Fruit fly (Drosophila melanogaster): ENCODE measurements around the gene CG7394.
"Not testable (repeated sequence)": the region's sequence is repeated elsewhere in the genome, so short reads cannot be mapped to it uniquely, and the experiment has no call there.

DNA sequence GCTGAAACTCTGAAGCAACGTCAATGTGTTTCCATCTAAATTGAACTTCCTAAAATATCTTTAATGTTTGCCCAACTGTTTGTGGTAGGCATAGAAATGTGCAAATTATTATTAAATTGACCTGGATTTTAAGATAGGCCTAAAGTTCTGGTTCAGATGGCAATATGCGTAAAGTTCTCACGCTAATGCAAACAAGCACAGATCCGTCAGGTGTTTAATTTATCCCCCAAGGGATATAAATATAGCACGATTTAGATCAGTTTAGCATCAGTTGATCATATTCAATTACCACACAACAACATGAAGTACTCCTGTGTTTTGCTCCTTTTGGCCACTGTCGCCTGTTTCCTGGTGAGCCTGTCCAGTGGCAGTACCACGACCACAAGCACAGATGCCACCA, 27.6 kb downstream of the CG7394 start, which contains the start of gene CG7377:
- TF ChIP-seq Pif1A (GFP tag; optimal IDR thresholded peaks at IDR 0.05); Snoo (tag; optimal IDR thresholded peaks at IDR 0.05); CG10348 (GFP tag; IDR thresholded peaks at IDR 0.05); rn (GFP tag; IDR thresholded peaks at IDR 0.05): not testable (repeated sequence)
